Worm (Caenorhabditis elegans) whole organism, mixed stage, embryonic: ENCODE measurements around the gene Y46G5A.22.

Experiments used
- ces-1 ChIP-seq: fragments of 150-350 bp; optimal IDR thresholded peaks from 2 replicates; lab custom pipeline; 2014; ENCODE audit warnings: missing biosample characterization, missing genetic modification reagents, missing genetic modification characterization
- drap-1 ChIP-seq: fragments of 200-800 bp; sonication (Bioruptor generic); optimal IDR thresholded peaks from 3 replicates; lab custom pipeline; 2018; ENCODE audit warnings: mild to moderate bottlenecking, missing genetic modification characterization, missing compliant biosample characterization
- lin-13 ChIP-seq: fragments of 150-350 bp; optimal IDR thresholded peaks from 2 replicates; lab custom pipeline; 2014; ENCODE audit warnings: missing biosample characterization, missing genetic modification characterization
- lin-32 ChIP-seq: fragments of 200-800 bp; sonication (Bioruptor generic); optimal IDR thresholded peaks from 2 replicates; lab custom pipeline; 2018; ENCODE audit warnings: mild to moderate bottlenecking, missing genetic modification characterization, missing compliant biosample characterization
- mab-5 ChIP-seq: fragments of 150-350 bp; optimal IDR thresholded peaks from 2 replicates; lab custom pipeline; 2014; ENCODE audit warnings: missing biosample characterization, missing genetic modification characterization
- nhr-2 ChIP-seq: fragments of 150-350 bp; optimal IDR thresholded peaks from 2 replicates; lab custom pipeline; 2014; ENCODE audit warnings: missing biosample characterization, missing genetic modification characterization
- pha-4 ChIP-seq: fragments of 150-350 bp; optimal IDR thresholded peaks from 2 replicates; lab custom pipeline; 2018; ENCODE audit warnings: missing biosample characterization, missing genetic modification reagents, missing genetic modification characterization
- unc-120 ChIP-seq: sonication (generic microtip); optimal IDR thresholded peaks from 2 replicates; lab custom pipeline; 2017; ENCODE audit warnings: missing genetic modification characterization, missing compliant biosample characterization; ENCODE audit not compliant: poor library complexity, severe bottlenecking
- ztf-11 ChIP-seq: fragments of 150-350 bp; optimal IDR thresholded peaks from 2 replicates; lab custom pipeline; 2014; ENCODE audit warnings: missing biosample characterization, missing genetic modification characterization

ce11 chrII:12789497-12789896 is 28.9 kb downstream of the Y46G5A.22 start:
- no peak for TF ChIP-seq mab-5
- TF ChIP-seq pha-4 = no peak
- no peak for TF ChIP-seq ces-1 (GFP tag; lab: Kevin White, UChicago)
- no peak for TF ChIP-seq ztf-11 (tag; lab: Kevin White, UChicago)
- TF ChIP-seq lin-13 (tag; lab: Kevin White, UChicago) = no peak
- no peak for TF ChIP-seq drap-1
- TF ChIP-seq nhr-2 (tag; lab: Kevin White, UChicago) = no peak
- no peak for TF ChIP-seq lin-32 (GFP tag; lab: Kevin White, UChicago)
- no peak for TF ChIP-seq unc-120
